Worm (Caenorhabditis elegans): ENCODE measurements around the gene nhr-161.

- TF ChIP-seq skn-1 (tag; optimal IDR thresholded peaks at IDR 0.05) (no peak), aly-2 (tag; optimal IDR thresholded peaks at IDR 0.05) (no peak), ceh-82 (tag; optimal IDR thresholded peaks at IDR 0.05) (no peak), mab-5 (tag; optimal IDR thresholded peaks at IDR 0.05) (no peak), nhr-10 (tag; optimal IDR thresholded peaks at IDR 0.05) (no peak), unc-62 (GFP tag; optimal IDR thresholded peaks at IDR 0.05) (no peak), egl-27 (tag; optimal IDR thresholded peaks at IDR 0.05) (no peak), elt-3 (tag; optimal IDR thresholded peaks at IDR 0.05) (no peak)
Observed at ce11 chrV:7015872-7016271, 33.2 kb upstream of the nhr-161 start, which contains the start of gene C33G8.13.

All from whole organism, L2 larva.